Fruit fly (Drosophila melanogaster) whole organism, prepupa: ENCODE measurements around the gene nub.

Experiments used
- CG10631 ChIP-seq: fragments of 200-800 bp; sonication (Bioruptor generic); optimal IDR thresholded peaks from 2 replicates; lab custom pipeline; 2016; ENCODE audit warnings: missing biosample characterization, missing genetic modification characterization
- CG10669 ChIP-seq: fragments of 200-800 bp; sonication (Bioruptor generic); optimal IDR thresholded peaks from 3 replicates; lab custom pipeline; 2018; ENCODE audit warnings: missing biosample characterization, mild to moderate bottlenecking, missing genetic modification characterization, moderate library complexity
- CG15336 ChIP-seq: fragments of 200-800 bp; sonication (Bioruptor generic); IDR thresholded peaks from 2 replicates; pipeline ENCODE4 v1.3.6; 2022; ENCODE audit warnings: missing biosample characterization, missing genetic modification characterization
- CG16779 ChIP-seq: fragments of 200-800 bp; sonication (Bioruptor generic); optimal IDR thresholded peaks from 3 replicates; lab custom pipeline; 2017; ENCODE audit warnings: missing biosample characterization, mild to moderate bottlenecking, missing genetic modification characterization
- CG34406 ChIP-seq: fragments of 200-800 bp; sonication (Bioruptor generic); optimal IDR thresholded peaks from 3 replicates; lab custom pipeline; 2016; ENCODE audit warnings: missing biosample characterization, missing genetic modification characterization
- CG6163 ChIP-seq: fragments of 200-800 bp; sonication (Bioruptor generic); IDR thresholded peaks from 3 replicates; pipeline ENCODE4 v1.3.6; 2022; ENCODE audit warnings: missing biosample characterization, missing genetic modification characterization
- CG8319 ChIP-seq: fragments of 200-800 bp; sonication (Bioruptor generic); optimal IDR thresholded peaks from 3 replicates; lab custom pipeline; 2016; ENCODE audit warnings: missing biosample characterization, missing genetic modification characterization
- Eip78C ChIP-seq: fragments of 200-800 bp; sonication (Bioruptor generic); peaks from one replicate; lab custom pipeline; 2016; ENCODE audit warnings: missing biosample characterization, missing genetic modification characterization
- Eip93F ChIP-seq: fragments of 200-800 bp; sonication (Bioruptor generic); optimal IDR thresholded peaks from 2 replicates; lab custom pipeline; 2016; ENCODE audit warnings: missing biosample characterization, mild to moderate bottlenecking, missing genetic modification characterization
- Hr38 ChIP-seq: sonication (Bioruptor generic); optimal IDR thresholded peaks from 2 replicates; lab custom pipeline; 2016; ENCODE audit warnings: missing biosample characterization, missing genetic modification characterization
- dsx ChIP-seq: fragments of 200-800 bp; optimal IDR thresholded peaks from 3 replicates; lab custom pipeline; 2019; ENCODE audit warnings: missing biosample characterization, mild to moderate bottlenecking, missing genetic modification characterization, moderate library complexity; ENCODE audit not compliant: poor library complexity, severe bottlenecking
- eg ChIP-seq: fragments of 200-800 bp; sonication (Bioruptor generic); IDR thresholded peaks from 3 replicates; pipeline ENCODE4 v1.3.6; 2022; ENCODE audit warnings: missing biosample characterization, missing genetic modification characterization
- fd59A ChIP-seq: fragments of 200-800 bp; sonication (Bioruptor generic); optimal IDR thresholded peaks from 2 replicates; lab custom pipeline; 2017; ENCODE audit warnings: missing biosample characterization, mild to moderate bottlenecking, missing genetic modification characterization, missing genetic modification reagents
- spab ChIP-seq: fragments of 200-800 bp; sonication (Bioruptor generic); optimal IDR thresholded peaks from 2 replicates; lab custom pipeline; 2017; ENCODE audit warnings: missing biosample characterization, mild to moderate bottlenecking, missing genetic modification characterization, missing genetic modification reagents

dm6 chr2L:12656865-12657264 lies 69.4 kb downstream of the nub start, which contains the start of gene pdm2:
- TF ChIP-seq Eip78C (GFP tag; lab: Kevin White, UChicago) = no peak
- no peak for TF ChIP-seq CG6163 (GFP tag; lab: Robert Waterston, UW)
- TF ChIP-seq CG34406 (GFP tag; lab: Kevin White, UChicago) = no peak
- no peak for TF ChIP-seq Hr38
- TF ChIP-seq fd59A (GFP tag; lab: Kevin White, UChicago) = no peak
- TF ChIP-seq dsx (GFP tag; lab: Kevin White, UChicago) = no peak
- no peak for TF ChIP-seq CG8319 (GFP tag; lab: Kevin White, UChicago)
- no peak for TF ChIP-seq CG10631
- TF ChIP-seq CG16779 (tag; lab: Kevin White, UChicago) = no peak
- TF ChIP-seq eg = no peak
- no peak for TF ChIP-seq CG15336
- no peak for TF ChIP-seq CG10669 (GFP tag; lab: Kevin White, UChicago)
- no peak for TF ChIP-seq Eip93F
- no peak for TF ChIP-seq spab (GFP tag; lab: Kevin White, UChicago)
